Fruit fly (Drosophila melanogaster) whole organism, wandering third instar larva: ENCODE results near the gene Ptp4E.

ENCODE experiments used
- Abd-B ChIP-seq: fragments of >200 bp; optimal IDR thresholded peaks from 2 replicates; lab custom pipeline; 2017; ENCODE audit warnings: missing biosample characterization, missing genetic modification characterization
- CG32264 ChIP-seq: fragments of 200-800 bp; sonication (Bioruptor generic); optimal IDR thresholded peaks from 2 replicates; lab custom pipeline; 2016; ENCODE audit warnings: missing biosample characterization, missing genetic modification characterization
- CG9705 ChIP-seq: fragments of 200-800 bp; sonication (Bioruptor generic); optimal IDR thresholded peaks from 2 replicates; lab custom pipeline; 2018; ENCODE audit warnings: missing biosample characterization, mild to moderate bottlenecking, missing genetic modification characterization
- CrebA ChIP-seq: fragments of 200-800 bp; sonication (Bioruptor generic); optimal IDR thresholded peaks from 2 replicates; lab custom pipeline; 2016; ENCODE audit warnings: missing biosample characterization, mild to moderate bottlenecking, missing genetic modification characterization, borderline replicate concordance
- Dfd ChIP-seq: fragments of >200 bp; optimal IDR thresholded peaks from 2 replicates; lab custom pipeline; 2017; ENCODE audit warnings: missing biosample characterization, missing genetic modification characterization
- Dif ChIP-seq: fragments of 200-275, 200-300 bp; sonication (Bioruptor generic); optimal IDR thresholded peaks from 2 replicates; lab custom pipeline; 2018; ENCODE audit warnings: missing biosample characterization, missing genetic modification characterization; ENCODE audit not compliant: partially characterized antibody
- GATAd ChIP-seq: sonication (Bioruptor generic); optimal IDR thresholded peaks from 2 replicates; lab custom pipeline; 2016; ENCODE audit warnings: missing biosample characterization, missing genetic modification characterization
- HLH106 ChIP-seq: fragments of 200-800 bp; optimal IDR thresholded peaks from 3 replicates; lab custom pipeline; 2019; ENCODE audit warnings: missing biosample characterization, mild to moderate bottlenecking, missing genetic modification characterization, moderate library complexity
- Hnf4 ChIP-seq: fragments of 200-800 bp; sonication (Bioruptor generic); optimal IDR thresholded peaks from 2 replicates; lab custom pipeline; 2016; ENCODE audit warnings: missing biosample characterization, mild to moderate bottlenecking, missing genetic modification characterization
- Hr78 ChIP-seq: fragments of >200 bp; optimal IDR thresholded peaks from 2 replicates; lab custom pipeline; 2017; ENCODE audit warnings: missing biosample characterization, missing genetic modification characterization
- Hr83 ChIP-seq: fragments of 200-300 bp; sonication (Bioruptor generic); optimal IDR thresholded peaks from 2 replicates; lab custom pipeline; 2016; ENCODE audit warnings: missing biosample characterization, mild to moderate bottlenecking, missing genetic modification characterization, moderate library complexity; ENCODE audit not compliant: poor library complexity, severe bottlenecking
- Jra ChIP-seq: sonication (Bioruptor generic); optimal IDR thresholded peaks from 2 replicates; lab custom pipeline; 2016; ENCODE audit warnings: missing biosample characterization, missing genetic modification characterization
- Mio ChIP-seq: sonication (Bioruptor generic); optimal IDR thresholded peaks from 2 replicates; lab custom pipeline; 2016; ENCODE audit warnings: missing biosample characterization, missing genetic modification characterization
- Myc ChIP-seq: fragments of >200 bp; optimal IDR thresholded peaks from 2 replicates; lab custom pipeline; 2017
- N ChIP-seq: fragments of >200 bp; optimal IDR thresholded peaks from 2 replicates; lab custom pipeline; 2018; ENCODE audit warnings: missing biosample characterization, missing external identifiers, missing genetic modification characterization
- OdsH ChIP-seq: fragments of 200-800 bp; sonication (Bioruptor generic); optimal IDR thresholded peaks from 2 replicates; lab custom pipeline; 2016; ENCODE audit warnings: missing biosample characterization, mild to moderate bottlenecking, missing genetic modification characterization
- Rel ChIP-seq, 2 experiments: fragments of 200-800 bp; sonication (Bioruptor generic) in 1 of 2; optimal IDR thresholded peaks; 2 replicates in 1 of 2; 3 replicates in 1 of 2; lab custom pipeline; 2016 to 2019; ENCODE audit warnings: mild to moderate bottlenecking in 2 of 2, missing biosample characterization in 2 of 2, missing genetic modification characterization in 2 of 2, moderate library complexity in 1 of 2
- Sp1 ChIP-seq: fragments of 200-800 bp; sonication (Bioruptor generic); optimal IDR thresholded peaks from 3 replicates; lab custom pipeline; 2019; ENCODE audit warnings: missing biosample characterization, mild to moderate bottlenecking, missing genetic modification characterization, moderate library complexity
- Vsx2 ChIP-seq: fragments of 200-300, 225-300 bp; sonication (Bioruptor generic); optimal IDR thresholded peaks from 2 replicates; lab custom pipeline; 2018; ENCODE audit warnings: missing biosample characterization, missing genetic modification characterization; ENCODE audit not compliant: partially characterized antibody
- br ChIP-seq: fragments of 200-800 bp; sonication (Bioruptor generic); optimal IDR thresholded peaks from 2 replicates; lab custom pipeline; 2016; ENCODE audit warnings: missing biosample characterization, missing genetic modification characterization
- brk ChIP-seq: fragments of 200-800 bp; sonication (Bioruptor generic); optimal IDR thresholded peaks from 2 replicates; lab custom pipeline; 2016; ENCODE audit warnings: missing biosample characterization, mild to moderate bottlenecking, missing genetic modification characterization
- dl ChIP-seq, 2 experiments: fragments of 175-275, 200-275 bp in 1 of 2; fragments of 200-275 bp in 1 of 2; sonication (Bioruptor generic); optimal IDR thresholded peaks; lab custom pipeline; 2018; ENCODE audit warnings: mild to moderate bottlenecking in 2 of 2, missing biosample characterization in 2 of 2, missing genetic modification characterization in 2 of 2, moderate library complexity in 2 of 2; ENCODE audit not compliant: partially characterized antibody in 2 of 2, insufficient read depth in 1 of 2
- dmrt93B ChIP-seq: fragments of 200-800 bp; sonication (Bioruptor generic); optimal IDR thresholded peaks from 2 replicates; lab custom pipeline; 2018; ENCODE audit warnings: missing biosample characterization, mild to moderate bottlenecking, missing genetic modification characterization
- dsf ChIP-seq: sonication (Bioruptor generic); optimal IDR thresholded peaks from 2 replicates; lab custom pipeline; 2016; ENCODE audit warnings: missing biosample characterization, missing genetic modification characterization, borderline replicate concordance
- ey ChIP-seq: fragments of 200-800 bp; sonication (Bioruptor generic); optimal IDR thresholded peaks from 2 replicates; lab custom pipeline; 2016; ENCODE audit warnings: missing biosample characterization, missing genetic modification characterization
- foxo ChIP-seq, 2 experiments: fragments of 200-800 bp; sonication (Bioruptor generic); optimal IDR thresholded peaks; 2 replicates in 1 of 2; 3 replicates in 1 of 2; lab custom pipeline; 2016 to 2017; ENCODE audit warnings: missing biosample characterization in 2 of 2, missing genetic modification characterization in 2 of 2
- fru ChIP-seq: fragments of 200-800 bp; sonication (Bioruptor generic); optimal IDR thresholded peaks from 3 replicates; lab custom pipeline; 2016; ENCODE audit warnings: missing biosample characterization, mild to moderate bottlenecking, missing genetic modification characterization
- h ChIP-seq: fragments of 200-800 bp; sonication (Bioruptor generic); optimal IDR thresholded peaks from 3 replicates; lab custom pipeline; 2016; ENCODE audit warnings: missing biosample characterization, mild to moderate bottlenecking, missing genetic modification characterization
- jim ChIP-seq: fragments of 175-275, 200-325 bp; sonication (Bioruptor generic); optimal IDR thresholded peaks from 2 replicates; lab custom pipeline; 2016; ENCODE audit warnings: missing biosample characterization, mild to moderate bottlenecking, missing genetic modification characterization
- lola ChIP-seq: fragments of >200 bp; optimal IDR thresholded peaks from 2 replicates; lab custom pipeline; 2017; ENCODE audit warnings: missing biosample characterization, missing genetic modification characterization
- pan ChIP-seq: fragments of >200 bp; optimal IDR thresholded peaks from 2 replicates; lab custom pipeline; 2017
- psq ChIP-seq: fragments of 200-800 bp; sonication (Bioruptor generic); optimal IDR thresholded peaks from 3 replicates; lab custom pipeline; 2017; ENCODE audit warnings: missing biosample characterization, mild to moderate bottlenecking, missing genetic modification characterization, moderate library complexity
- rgr ChIP-seq: fragments of 200-800 bp; sonication (Bioruptor generic); optimal IDR thresholded peaks from 3 replicates; lab custom pipeline; 2016; ENCODE audit warnings: missing biosample characterization, mild to moderate bottlenecking, missing genetic modification characterization
- sage ChIP-seq: fragments of 200-800 bp; sonication (Bioruptor generic); optimal IDR thresholded peaks from 2 replicates; lab custom pipeline; 2016; ENCODE audit warnings: missing biosample characterization, mild to moderate bottlenecking, missing genetic modification characterization
- sv ChIP-seq: fragments of 200-800 bp; sonication (Bioruptor generic); optimal IDR thresholded peaks from 3 replicates; lab custom pipeline; 2016; ENCODE audit warnings: missing biosample characterization, missing genetic modification characterization
- tai ChIP-seq: sonication (Bioruptor generic); optimal IDR thresholded peaks from 2 replicates; lab custom pipeline; 2016; ENCODE audit warnings: missing biosample characterization, missing genetic modification characterization
- usp ChIP-seq: fragments of >200 bp; optimal IDR thresholded peaks from 2 replicates; lab custom pipeline; 2017; ENCODE audit warnings: missing biosample characterization, missing genetic modification characterization
- woc ChIP-seq: sonication (Bioruptor generic); optimal IDR thresholded peaks from 2 replicates; lab custom pipeline; 2016; ENCODE audit warnings: missing biosample characterization, mild to moderate bottlenecking, missing genetic modification characterization

Gene Ptp4E

dm6 chrX:4912370-4912769 lies 26.6 kb upstream of the Ptp4E start:
- TF ChIP-seq GATAd (GFP tag; lab: Kevin White, UChicago), result no peak
- peak; percentile 71 for TF ChIP-seq Myc (lab: Kevin White, UChicago)
- TF ChIP-seq N (GFP tag; lab: Kevin White, UChicago), result no peak
- no peak for TF ChIP-seq dmrt93B
- no peak for TF ChIP-seq Rel (GFP tag; optimal IDR thresholded peaks at IDR 0.05; lab: Kevin White, UChicago)
- peak; percentile 78 for TF ChIP-seq Rel (tag; optimal IDR thresholded peaks at IDR 0.05; lab: Kevin White, UChicago)
- no peak for TF ChIP-seq woc (GFP tag; lab: Kevin White, UChicago)

dm6 chrX:4918228-4919022 lies 20.5 kb upstream of the Ptp4E start, which contains the start of the genes CG4041 and Hgsnat:
TSS of gene CG4041 (minus strand) at chrX:4918447.
TSS of gene Hgsnat (plus strand) at chrX:4918730.
- TF ChIP-seq woc (GFP tag; lab: Kevin White, UChicago) (peak; percentile 7), Rel (GFP tag; optimal IDR thresholded peaks at IDR 0.05; lab: Kevin White, UChicago) (no peak), Rel (tag; optimal IDR thresholded peaks at IDR 0.05; lab: Kevin White, UChicago) (no peak), N (GFP tag; lab: Kevin White, UChicago) (no peak), Jra (GFP tag; lab: Kevin White, UChicago) (peak; percentile 44), Hr78 (GFP tag; lab: Kevin White, UChicago) (no peak), Mio (GFP tag; lab: Kevin White, UChicago) (no peak), CG9705 (GFP tag; lab: Kevin White, UChicago) (no peak), CG32264 (no peak), ey (peak; percentile 29), Abd-B (GFP tag; lab: Kevin White, UChicago) (no peak), fru (peak; percentile 26), Sp1 (GFP tag; lab: Kevin White, UChicago) (peak; percentile 33), tai (GFP tag; lab: Kevin White, UChicago) (no peak), h (peak; percentile 29), Dfd (no peak), psq (GFP tag; lab: Kevin White, UChicago) (peak; percentile 25), usp (no peak), GATAd (GFP tag; lab: Kevin White, UChicago) (no peak), lola (GFP tag; lab: Kevin White, UChicago) (no peak), OdsH (GFP tag; lab: Kevin White, UChicago) (peak; percentile 1), Hnf4 (GFP tag; lab: Kevin White, UChicago) (peak; percentile 39), Dif (GFP tag; lab: Kevin White, UChicago) (no peak), pan (lab: Kevin White, UChicago) (no peak), Myc (lab: Kevin White, UChicago) (no peak), rgr (GFP tag; lab: Kevin White, UChicago) (peak; percentile 33), br (peak; percentile 23), brk (GFP tag; lab: Kevin White, UChicago) (no peak), HLH106 (tag; lab: Kevin White, UChicago) (peak; percentile 36), dmrt93B (peak; percentile 25), dsf (GFP tag; lab: Kevin White, UChicago) (peak; percentile 22), Hr83 (GFP tag; lab: Kevin White, UChicago) (no peak), foxo (GFP tag; optimal IDR thresholded peaks at IDR 0.05; lab: Kevin White, UChicago) (peak in 1 of 2 experiments; percentile 49), jim (GFP tag; lab: Kevin White, UChicago) (no peak), sv (GFP tag; lab: Kevin White, UChicago) (peak; percentile 43), CrebA (GFP tag; lab: Kevin White, UChicago) (no peak), Vsx2 (no peak), dl (GFP tag; optimal IDR thresholded peaks at IDR 0.05; lab: Kevin White, UChicago; ENCODE audit: insufficient read depth in 1 of 2, partially characterized antibody in 2 of 2) (no peak), sage (GFP tag; lab: Kevin White, UChicago) (no peak)
